Fruit fly (Drosophila melanogaster): ENCODE measurements around the gene CG15537.
A peak's percentile ranks its signal among the peaks of the same experiment; 100 is the strongest.

CG15537 gene

dm6 chr3R:30413795-30414194, 29.6 kb downstream of the CG15537 start (continued):
- TF ChIP-seq Ets21C (GFP tag; optimal IDR thresholded peaks at IDR 0.05) (peak; percentile 53), Eip78C (GFP tag) (peak; percentile 78), Lpt (GFP tag; optimal IDR thresholded peaks at IDR 0.05) (no peak), Met (GFP tag; optimal IDR thresholded peaks at IDR 0.05) (no peak), Eip75B (GFP tag; optimal IDR thresholded peaks at IDR 0.05) (peak; percentile 49), acj6 (GFP tag; optimal IDR thresholded peaks at IDR 0.05) (peak; percentile 54), topi (GFP tag; optimal IDR thresholded peaks at IDR 0.05) (peak; percentile 72), CG15336 (GFP tag; IDR thresholded peaks at IDR 0.05) (no peak), CG34406 (GFP tag; optimal IDR thresholded peaks at IDR 0.05) (no peak), CG6854 (GFP tag; optimal IDR thresholded peaks at IDR 0.05) (no peak), CG6163 (GFP tag; IDR thresholded peaks at IDR 0.05) (peak; percentile 82), CG4318 (GFP tag; optimal IDR thresholded peaks at IDR 0.05) (no peak), spab (GFP tag; optimal IDR thresholded peaks at IDR 0.05) (peak; percentile 18), CG8119 (GFP tag; IDR thresholded peaks at IDR 0.05) (no peak), eg (GFP tag; IDR thresholded peaks at IDR 0.05) (peak; percentile 58), Sox14 (GFP tag; optimal IDR thresholded peaks at IDR 0.05) (peak; percentile 50), CG3919 (GFP tag; optimal IDR thresholded peaks at IDR 0.05) (peak; percentile 69), fd59A (GFP tag; optimal IDR thresholded peaks at IDR 0.05) (no peak), fkh (GFP tag; optimal IDR thresholded peaks at IDR 0.05) (no peak), Sox102F (GFP tag; optimal IDR thresholded peaks at IDR 0.05) (peak; percentile 56), dsx (GFP tag; optimal IDR thresholded peaks at IDR 0.05; ENCODE audit: poor library complexity, severe bottlenecking) (no peak), fd85E (GFP tag; optimal IDR thresholded peaks at IDR 0.05) (no peak), Hr39 (GFP tag; optimal IDR thresholded peaks at IDR 0.05) (peak; percentile 75), pdm3 (GFP tag; optimal IDR thresholded peaks at IDR 0.05) (peak; percentile 57)

- TF ChIP-seq pdm3 (GFP tag; optimal IDR thresholded peaks at IDR 0.05) = no peak
- no peak for TF ChIP-seq CG6276 (GFP tag; optimal IDR thresholded peaks at IDR 0.05)
- no peak for TF ChIP-seq dac (GFP tag; optimal IDR thresholded peaks at IDR 0.05)
- TF ChIP-seq ss (GFP tag; optimal IDR thresholded peaks at IDR 0.05) = no peak
- TF ChIP-seq CG7368 (GFP tag; optimal IDR thresholded peaks at IDR 0.05) = no peak
- TF ChIP-seq eg (GFP tag; IDR thresholded peaks at IDR 0.05) = no peak
- no peak for TF ChIP-seq Hr39 (GFP tag; optimal IDR thresholded peaks at IDR 0.05)
- TF ChIP-seq salr (GFP tag; optimal IDR thresholded peaks at IDR 0.05) = no peak
- no peak for TF ChIP-seq CG31627 (GFP tag; optimal IDR thresholded peaks at IDR 0.05)
- TF ChIP-seq lz (GFP tag; optimal IDR thresholded peaks at IDR 0.05) = no peak
- no peak for TF ChIP-seq achi (GFP tag; optimal IDR thresholded peaks at IDR 0.05)
- TF ChIP-seq Gug (GFP tag; IDR thresholded peaks at IDR 0.05) = no peak
- TF ChIP-seq acj6 (GFP tag; optimal IDR thresholded peaks at IDR 0.05) = no peak
- TF ChIP-seq svp (GFP tag) = no peak
Measured at dm6 chr3R:30406482-30406881, 36.9 kb downstream of the CG15537 start.

dm6 chr3R:30393909-30394308, 49.5 kb downstream of the CG15537 start:
- TF ChIP-seq Eip78C (GFP tag) (peak; percentile 31), pdm3 (GFP tag; optimal IDR thresholded peaks at IDR 0.05) (no peak)

- TF ChIP-seq CG31627 (GFP tag; optimal IDR thresholded peaks at IDR 0.05) (peak; percentile 32), esn (GFP tag; optimal IDR thresholded peaks at IDR 0.05) (peak; percentile 30), CG6854 (GFP tag; optimal IDR thresholded peaks at IDR 0.05) (no peak), CG7368 (GFP tag; optimal IDR thresholded peaks at IDR 0.05) (no peak), topi (GFP tag; optimal IDR thresholded peaks at IDR 0.05) (peak; percentile 38), lz (GFP tag; optimal IDR thresholded peaks at IDR 0.05) (peak; percentile 22), Sox102F (GFP tag; optimal IDR thresholded peaks at IDR 0.05) (peak; percentile 32), CG10669 (GFP tag; optimal IDR thresholded peaks at IDR 0.05) (no peak), svp (GFP tag) (peak; percentile 75), pdm3 (GFP tag; optimal IDR thresholded peaks at IDR 0.05) (peak; percentile 33), Smox (GFP tag; optimal IDR thresholded peaks at IDR 0.05) (peak; percentile 3), Eip78C (GFP tag) (peak; percentile 66), Hr39 (GFP tag; optimal IDR thresholded peaks at IDR 0.05) (peak; percentile 36), achi (GFP tag; optimal IDR thresholded peaks at IDR 0.05) (peak; percentile 23), Hr4 (GFP tag; optimal IDR thresholded peaks at IDR 0.05) (no peak), cyc (GFP tag; optimal IDR thresholded peaks at IDR 0.05) (peak; percentile 19), CG34406 (GFP tag; optimal IDR thresholded peaks at IDR 0.05) (peak; percentile 12), Met (GFP tag; optimal IDR thresholded peaks at IDR 0.05) (peak; percentile 46), spab (GFP tag; optimal IDR thresholded peaks at IDR 0.05) (no peak), eg (GFP tag; IDR thresholded peaks at IDR 0.05) (peak; percentile 31; the same call in 1 of the 3 replicates), Eip75B (GFP tag; optimal IDR thresholded peaks at IDR 0.05) (peak; percentile 2), OdsH (GFP tag; optimal IDR thresholded peaks at IDR 0.05) (peak; percentile 6), acj6 (GFP tag; optimal IDR thresholded peaks at IDR 0.05) (peak; percentile 19)
Measured at dm6 chr3R:30391950-30392349, 51.4 kb downstream of the CG15537 start.

Data from whole organism, prepupa.